Worm (Caenorhabditis elegans) whole organism, late embryonic: ENCODE data around the gene H12D21.5.

Experiments
- C08G9.2 ChIP-seq: sonication (generic microtip); optimal IDR thresholded peaks from 2 replicates; lab custom pipeline; 2016; ENCODE audit warnings: mild to moderate bottlenecking, missing genetic modification characterization, moderate library complexity, missing compliant biosample characterization
- F13H6.1 ChIP-seq: sonication (generic microtip); optimal IDR thresholded peaks from 2 replicates; lab custom pipeline; 2016; ENCODE audit warnings: missing genetic modification characterization, missing compliant biosample characterization
- K09A11.1 ChIP-seq: sonication (generic microtip); optimal IDR thresholded peaks from 2 replicates; lab custom pipeline; 2017; ENCODE audit warnings: antibody characterized with exemption, mild to moderate bottlenecking, missing genetic modification characterization, missing compliant biosample characterization; ENCODE audit not compliant: insufficient read depth
- ceh-18 ChIP-seq: sonication (generic microtip); optimal IDR thresholded peaks from 2 replicates; lab custom pipeline; 2016; ENCODE audit warnings: missing genetic modification characterization, missing compliant biosample characterization
- ceh-19 ChIP-seq: fragments of 200-800 bp; sonication (Bioruptor generic); optimal IDR thresholded peaks from 2 replicates; lab custom pipeline; 2018; ENCODE audit warnings: mild to moderate bottlenecking, missing genetic modification characterization, missing compliant biosample characterization
- ceh-2 ChIP-seq: sonication (generic microtip); optimal IDR thresholded peaks from 2 replicates; lab custom pipeline; 2016; ENCODE audit warnings: missing genotype, missing genetic modification characterization, missing compliant biosample characterization
- ceh-22 ChIP-seq: sonication (generic microtip); optimal IDR thresholded peaks from 2 replicates; lab custom pipeline; 2017; ENCODE audit warnings: missing biosample characterization, missing genetic modification characterization
- ceh-24 ChIP-seq: sonication (generic microtip); optimal IDR thresholded peaks from 2 replicates; lab custom pipeline; 2016; ENCODE audit warnings: mild to moderate bottlenecking, missing genetic modification characterization, missing compliant biosample characterization
- ceh-30 ChIP-seq: fragments of 150-350 bp; optimal IDR thresholded peaks from 2 replicates; lab custom pipeline; 2014; ENCODE audit warnings: missing biosample characterization, missing genetic modification characterization
- ceh-31 ChIP-seq: sonication (generic microtip); optimal IDR thresholded peaks from 2 replicates; lab custom pipeline; 2016; ENCODE audit warnings: missing genetic modification characterization, missing compliant biosample characterization
- ceh-34 ChIP-seq: sonication (generic microtip); optimal IDR thresholded peaks from 2 replicates; lab custom pipeline; 2016; ENCODE audit warnings: mild to moderate bottlenecking, missing genetic modification characterization, missing compliant biosample characterization
- ceh-45 ChIP-seq: fragments of 200-800 bp; sonication (Bioruptor generic); IDR thresholded peaks from 2 replicates; pipeline ENCODE4 v1.3.6; 2022; ENCODE audit warnings: missing genetic modification reagents, missing genetic modification characterization, missing compliant biosample characterization
- ceh-48 ChIP-seq: sonication (generic microtip); optimal IDR thresholded peaks from 2 replicates; lab custom pipeline; 2016; ENCODE audit warnings: missing genetic modification characterization, inconsistent platforms, missing compliant biosample characterization
- ceh-6 ChIP-seq: fragments of 200-800 bp; sonication (Bioruptor generic); optimal IDR thresholded peaks from 2 replicates; lab custom pipeline; 2018; ENCODE audit warnings: mild to moderate bottlenecking, missing genetic modification characterization, missing compliant biosample characterization
- gmeb-2 ChIP-seq: sonication (generic microtip); optimal IDR thresholded peaks from 2 replicates; lab custom pipeline; 2016; ENCODE audit warnings: missing genetic modification characterization, inconsistent platforms, missing compliant biosample characterization
- hlh-15 ChIP-seq: sonication (generic microtip); optimal IDR thresholded peaks from 2 replicates; lab custom pipeline; 2016; ENCODE audit warnings: missing genetic modification characterization, missing compliant biosample characterization
- hlh-8 ChIP-seq: sonication (generic microtip); optimal IDR thresholded peaks from 2 replicates; lab custom pipeline; 2016; ENCODE audit warnings: missing genotype, missing genetic modification characterization, missing compliant biosample characterization
- lim-6 ChIP-seq: sonication (generic microtip); optimal IDR thresholded peaks from 2 replicates; lab custom pipeline; 2016; ENCODE audit warnings: missing genetic modification characterization, missing compliant biosample characterization
- mec-3 ChIP-seq: sonication (generic microtip); optimal IDR thresholded peaks from 2 replicates; lab custom pipeline; 2016; ENCODE audit warnings: borderline replicate concordance, missing genetic modification characterization, missing compliant biosample characterization
- npax-4 ChIP-seq: sonication (generic microtip); optimal IDR thresholded peaks from 2 replicates; lab custom pipeline; 2016; ENCODE audit warnings: missing genetic modification characterization, missing compliant biosample characterization
- pqm-1 ChIP-seq: sonication (generic microtip); optimal IDR thresholded peaks from 2 replicates; lab custom pipeline; 2016; ENCODE audit warnings: missing genetic modification characterization, missing compliant biosample characterization
- pros-1 ChIP-seq: fragments of 150-350 bp; optimal IDR thresholded peaks from 2 replicates; lab custom pipeline; 2014; ENCODE audit warnings: missing biosample characterization, missing genetic modification reagents, missing genetic modification characterization
- rnt-1 ChIP-seq: sonication (generic microtip); optimal IDR thresholded peaks from 2 replicates; lab custom pipeline; 2016; ENCODE audit warnings: missing genetic modification characterization, missing compliant biosample characterization
- tbx-7 ChIP-seq: sonication (generic microtip); optimal IDR thresholded peaks from 2 replicates; lab custom pipeline; 2016; ENCODE audit warnings: missing genotype, missing genetic modification characterization, missing compliant biosample characterization
- ttx-3 ChIP-seq: sonication (generic microtip); optimal IDR thresholded peaks from 2 replicates; lab custom pipeline; 2016; ENCODE audit warnings: missing genetic modification reagents, missing genetic modification characterization, missing compliant biosample characterization
- unc-42 ChIP-seq: sonication (generic microtip); optimal IDR thresholded peaks from 2 replicates; lab custom pipeline; 2016; ENCODE audit warnings: missing genotype, missing genetic modification characterization, missing compliant biosample characterization
- unc-55 ChIP-seq: sonication (generic microtip); optimal IDR thresholded peaks from 2 replicates; lab custom pipeline; 2017; ENCODE audit warnings: missing biosample characterization, missing genetic modification reagents, missing genetic modification characterization

H12D21.5 gene

ce11 chrV:14933450-14934218, 39.8 kb downstream of the H12D21.5 start:
- TF ChIP-seq ceh-19 (GFP tag; lab: Kevin White, UChicago) (peak; percentile 38), unc-42 (peak; percentile 14), ceh-31 (tag; lab: Kevin White, UChicago) (peak; percentile 27), C08G9.2 (tag; lab: Kevin White, UChicago) (peak; percentile 0), ceh-34 (tag; lab: Kevin White, UChicago) (peak; percentile 79), pros-1 (tag; lab: Kevin White, UChicago) (no peak), tbx-7 (no peak), mec-3 (tag; lab: Kevin White, UChicago) (peak; percentile 12)

ce11 chrV:14936587-14936986, 42.8 kb downstream of the H12D21.5 start, which contains the start of gene C30G7.2:
C30G7.2 (plus strand) TSS chrV:14936887.
- no peak for TF ChIP-seq ceh-6 (GFP tag; lab: Kevin White, UChicago)
- no peak for TF ChIP-seq ceh-22 (tag; lab: Kevin White, UChicago)
- no peak for TF ChIP-seq F13H6.1 (tag; lab: Kevin White, UChicago)
- no peak for TF ChIP-seq ceh-24 (tag; lab: Kevin White, UChicago)
- TF ChIP-seq npax-4 (tag; lab: Kevin White, UChicago): no peak
- no peak for TF ChIP-seq rnt-1
- TF ChIP-seq ttx-3: no peak
- no peak for TF ChIP-seq ceh-48 (tag; lab: Kevin White, UChicago)
- no peak for TF ChIP-seq lim-6 (tag; lab: Kevin White, UChicago)
- no peak for TF ChIP-seq ceh-2 (tag; lab: Kevin White, UChicago)
- no peak for TF ChIP-seq hlh-15
- no peak for TF ChIP-seq ceh-45 (GFP tag; lab: Robert Waterston, UW)

ce11 chrV:14942898-14943297, 49.1 kb downstream of the H12D21.5 start:
- TF ChIP-seq pqm-1 (tag; lab: Kevin White, UChicago): no peak
- TF ChIP-seq ceh-30 (tag; lab: Kevin White, UChicago): no peak
- no peak for TF ChIP-seq gmeb-2
- no peak for TF ChIP-seq ceh-31 (tag; lab: Kevin White, UChicago)
- no peak for TF ChIP-seq ceh-34 (tag; lab: Kevin White, UChicago)
- no peak for TF ChIP-seq ceh-18 (tag; lab: Kevin White, UChicago)
- TF ChIP-seq, all 69 proteins: peak for 0

ce11 chrV:14943774-14944173, 50.0 kb downstream of the H12D21.5 start:
- TF ChIP-seq ceh-31 (tag; lab: Kevin White, UChicago) (no peak), K09A11.1 (tag; lab: Kevin White, UChicago) (no peak), unc-55 (GFP tag; lab: Kevin White, UChicago) (no peak), hlh-8 (tag; lab: Kevin White, UChicago) (no peak)
